Fruit fly (Drosophila melanogaster): Measurements from ENCODE around the gene regucalcin.

regucalcin gene

dm6 chrX:12059495-12059894 is 47.3 kb downstream of the regucalcin start, which contains the start of gene Muc11A:
Gene Muc11A (plus strand): TSS chrX:12059795.
- TF ChIP-seq CG14711 (tag; optimal IDR thresholded peaks at IDR 0.05) = no peak
- TF ChIP-seq CG1620 (GFP tag; optimal IDR thresholded peaks at IDR 0.05) = no peak
- TF ChIP-seq CG7045 (GFP tag; optimal IDR thresholded peaks at IDR 0.05) = no peak
- TF ChIP-seq CG5204 (GFP tag; optimal IDR thresholded peaks at IDR 0.05) = no peak
- TF ChIP-seq cic (GFP tag; optimal IDR thresholded peaks at IDR 0.05) = no peak
- no peak for TF ChIP-seq CG12768 (GFP tag; optimal IDR thresholded peaks at IDR 0.05)
- TF ChIP-seq CG7101 (tag; optimal IDR thresholded peaks at IDR 0.05) = no peak
- no peak for TF ChIP-seq Mnt (GFP tag; optimal IDR thresholded peaks at IDR 0.05)
- TF ChIP-seq CG33017 (tag; optimal IDR thresholded peaks at IDR 0.05) = no peak
- TF ChIP-seq cnc (optimal IDR thresholded peaks at IDR 0.05) = no peak
- TF ChIP-seq tj (GFP tag; optimal IDR thresholded peaks at IDR 0.05) = no peak
- TF ChIP-seq Crg-1 (GFP tag; optimal IDR thresholded peaks at IDR 0.05) = no peak
- no peak for TF ChIP-seq kay (GFP tag; ENCODE audit: borderline replicate concordance)

All from whole organism, adult.